Fruit fly (Drosophila melanogaster): ENCODE measurements around the gene CG5783.
A peak's percentile ranks its signal among the peaks of the same experiment; 100 is the strongest.

The CG5783 gene

dm6 chr2L:18136427-18136857 is 19.4 kb upstream of the CG5783 start (continued):
- TF ChIP-seq CG13624 (GFP tag; optimal IDR thresholded peaks at IDR 0.05) (peak; percentile 74), nerfin-1 (tag; optimal IDR thresholded peaks at IDR 0.05) (no peak), dimm (GFP tag; IDR thresholded peaks at IDR 0.05) (no peak), unc-4 (GFP tag; IDR thresholded peaks at IDR 0.05; ENCODE audit: partially characterized antibody) (no peak), CG30020 (tag; optimal IDR thresholded peaks at IDR 0.05) (no peak), sna (GFP tag; IDR thresholded peaks at IDR 0.05; ENCODE audit: partially characterized antibody) (no peak), sqz (GFP tag; optimal IDR thresholded peaks at IDR 0.05) (no peak), cwo (GFP tag; optimal IDR thresholded peaks at IDR 0.05) (peak; percentile 55), lov (optimal IDR thresholded peaks at IDR 0.05) (no peak), lov (GFP tag; IDR thresholded peaks at IDR 0.05) (no peak), fd96Cb (tag; optimal IDR thresholded peaks at IDR 0.05) (no peak), Chrac-16 (GFP tag; optimal IDR thresholded peaks at IDR 0.05) (no peak), CG1602 (GFP tag; optimal IDR thresholded peaks at IDR 0.05) (no peak), fd3F (GFP tag; optimal IDR thresholded peaks at IDR 0.05) (no peak), NC2β (GFP tag; optimal IDR thresholded peaks at IDR 0.05) (no peak), CG10654 (GFP tag; optimal IDR thresholded peaks at IDR 0.05) (no peak), CG12744 (GFP tag; optimal IDR thresholded peaks at IDR 0.05) (no peak), ato (GFP tag; IDR thresholded peaks at IDR 0.05; ENCODE audit: partially characterized antibody) (no peak), kni (GFP tag; optimal IDR thresholded peaks at IDR 0.05) (no peak), lmd (GFP tag; IDR thresholded peaks at IDR 0.05) (no peak), Myb (GFP tag; optimal IDR thresholded peaks at IDR 0.05) (peak; percentile 14), Fer2 (tag; optimal IDR thresholded peaks at IDR 0.05) (no peak), CG18599 (GFP tag; optimal IDR thresholded peaks at IDR 0.05) (peak; percentile 75), CG16779 (GFP tag; IDR thresholded peaks at IDR 0.05) (0 out of 2 replicates have a peak, but pooled peaks have one; percentile 26), CG10431 (GFP tag; optimal IDR thresholded peaks at IDR 0.05) (no peak), Mad (GFP tag; optimal IDR thresholded peaks at IDR 0.05) (peak; percentile 13), nerfin-2 (GFP tag; IDR thresholded peaks at IDR 0.05; ENCODE audit: partially characterized antibody) (no peak), Stat92E (GFP tag; optimal IDR thresholded peaks at IDR 0.05) (no peak), pfk (GFP tag; optimal IDR thresholded peaks at IDR 0.05) (no peak), gsb-n (tag; optimal IDR thresholded peaks at IDR 0.05) (no peak), ab (GFP tag; optimal IDR thresholded peaks at IDR 0.05) (no peak), Drgx (GFP tag; IDR thresholded peaks at IDR 0.05) (no peak), CG31365 (tag; optimal IDR thresholded peaks at IDR 0.05) (peak; percentile 9), CG8944 (GFP tag; optimal IDR thresholded peaks at IDR 0.05) (no peak), CG11696 (GFP tag; IDR thresholded peaks at IDR 0.05) (no peak), CG1024 (GFP tag; IDR thresholded peaks at IDR 0.05) (no peak), CG12659 (GFP tag; optimal IDR thresholded peaks at IDR 0.05) (peak; percentile 27), CG12104 (GFP tag; optimal IDR thresholded peaks at IDR 0.05) (no peak), CG4617 (GFP tag; optimal IDR thresholded peaks at IDR 0.05; ENCODE audit: borderline replicate concordance) (no peak), psq (GFP tag; optimal IDR thresholded peaks at IDR 0.05) (no peak), seq (GFP tag; IDR thresholded peaks at IDR 0.05) (no peak), gfzf (GFP tag; optimal IDR thresholded peaks at IDR 0.05) (no peak), Awh (GFP tag; IDR thresholded peaks at IDR 0.05) (no peak), her (GFP tag; optimal IDR thresholded peaks at IDR 0.05) (peak; percentile 4), Gug (GFP tag; IDR thresholded peaks at IDR 0.05) (no peak), pum (GFP tag; optimal IDR thresholded peaks at IDR 0.05) (no peak), Tbp (GFP tag; optimal IDR thresholded peaks at IDR 0.05) (no peak), CG11695 (GFP tag; IDR thresholded peaks at IDR 0.05) (0 out of 3 replicates have a peak, but pooled peaks have one; percentile 49), bab2 (GFP tag; optimal IDR thresholded peaks at IDR 0.05) (peak; percentile 47), CG4730 (GFP tag; IDR thresholded peaks at IDR 0.05) (no peak), ems (GFP tag; optimal IDR thresholded peaks at IDR 0.05) (no peak), CG11456 (GFP tag; IDR thresholded peaks at IDR 0.05) (peak; percentile 46; the same call in 1 of the 3 replicates)

Measured in whole organism, embryonic.